Worm (Caenorhabditis elegans) whole organism, L3 larva: ENCODE results near the gene F20B6.4.

Source experiments
- R02D3.7 ChIP-seq: fragments of 150-350 bp; optimal IDR thresholded peaks from 2 replicates; lab custom pipeline; 2014; ENCODE audit warnings: missing biosample characterization, missing genetic modification characterization
- ZK546.5 ChIP-seq: sonication (generic microtip); optimal IDR thresholded peaks from 2 replicates; lab custom pipeline; 2017; ENCODE audit warnings: missing biosample characterization, missing genetic modification characterization
- aly-2 ChIP-seq: fragments of 150-350 bp; optimal IDR thresholded peaks from 2 replicates; lab custom pipeline; 2014; ENCODE audit warnings: missing biosample characterization, missing genetic modification characterization
- ama-1 ChIP-seq: fragments of 150-350 bp; optimal IDR thresholded peaks from 2 replicates; lab custom pipeline; 2018
- ceh-16 ChIP-seq: sonication (generic microtip); optimal IDR thresholded peaks from 2 replicates; lab custom pipeline; 2017; ENCODE audit warnings: missing biosample characterization, missing genetic modification characterization
- ceh-9 ChIP-seq: sonication (generic microtip); optimal IDR thresholded peaks from 2 replicates; lab custom pipeline; 2018; ENCODE audit warnings: missing biosample characterization, missing genetic modification characterization
- daf-12 ChIP-seq: fragments of 150-350 bp; optimal IDR thresholded peaks from 2 replicates; lab custom pipeline; 2014; ENCODE audit warnings: missing biosample characterization, missing genetic modification reagents, missing genetic modification characterization
- egl-27 ChIP-seq: sonication (generic microtip); optimal IDR thresholded peaks from 4 replicates; lab custom pipeline; 2017; ENCODE audit warnings: missing biosample characterization, missing genetic modification reagents, missing genetic modification characterization
- egl-5 ChIP-seq: fragments of 150-350 bp; optimal IDR thresholded peaks from 2 replicates; lab custom pipeline; 2017; ENCODE audit warnings: missing biosample characterization, missing genetic modification reagents, missing genetic modification characterization, inconsistent platforms
- elt-1 ChIP-seq: fragments of 150-350 bp; optimal IDR thresholded peaks from 2 replicates; lab custom pipeline; 2014; ENCODE audit warnings: missing biosample characterization, missing genetic modification characterization
- elt-2 ChIP-seq: sonication (generic microtip); optimal IDR thresholded peaks from 2 replicates; lab custom pipeline; 2016; ENCODE audit warnings: missing genetic modification reagents, mild to moderate bottlenecking, missing genetic modification characterization, missing compliant biosample characterization
- elt-3 ChIP-seq, 3 experiments: fragments of 150-350 bp in 1 of 3; sonication (generic microtip) in 2 of 3; optimal IDR thresholded peaks; 2 replicates in 2 of 3; 4 replicates in 1 of 3; lab custom pipeline; 2014 to 2017; ENCODE audit warnings: missing biosample characterization in 3 of 3, missing genetic modification characterization in 3 of 3
- eor-1 ChIP-seq, 2 experiments: fragments of 150-350 bp; optimal IDR thresholded peaks; 2 replicates each; lab custom pipeline; 2014 to 2018; ENCODE audit warnings: missing biosample characterization in 2 of 2, missing genetic modification characterization in 2 of 2
- fkh-10 ChIP-seq: sonication (generic microtip); optimal IDR thresholded peaks from 2 replicates; lab custom pipeline; 2017; ENCODE audit warnings: missing biosample characterization, missing genetic modification reagents, missing genetic modification characterization
- fkh-2 ChIP-seq: fragments of 150-350 bp; optimal IDR thresholded peaks from 2 replicates; lab custom pipeline; 2014; ENCODE audit warnings: missing biosample characterization, missing genetic modification reagents, missing genetic modification characterization
- fos-1 ChIP-seq: fragments of 150-350 bp; optimal IDR thresholded peaks from 2 replicates; lab custom pipeline; 2014; ENCODE audit warnings: missing biosample characterization, missing genetic modification characterization
- hmg-11 ChIP-seq: sonication (generic microtip); optimal IDR thresholded peaks from 2 replicates; lab custom pipeline; 2016; ENCODE audit warnings: missing genetic modification characterization, missing compliant biosample characterization
- jun-1 ChIP-seq: fragments of 150-350 bp; optimal IDR thresholded peaks from 2 replicates; lab custom pipeline; 2014; ENCODE audit warnings: missing biosample characterization, missing genetic modification reagents, missing genetic modification characterization
- lin-15B ChIP-seq: fragments of 150-350 bp; optimal IDR thresholded peaks from 2 replicates; lab custom pipeline; 2014; ENCODE audit warnings: missing biosample characterization, missing genetic modification characterization
- lsy-12 ChIP-seq: sonication (generic microtip); optimal IDR thresholded peaks from 2 replicates; lab custom pipeline; 2016; ENCODE audit warnings: mild to moderate bottlenecking, missing genetic modification characterization, missing compliant biosample characterization
- mml-1 ChIP-seq: fragments of 150-350 bp; sonication (generic microtip); optimal IDR thresholded peaks from 3 replicates; lab custom pipeline; 2014; ENCODE audit warnings: missing biosample characterization, missing genetic modification characterization
- nhr-11 ChIP-seq: fragments of 150-350 bp; optimal IDR thresholded peaks from 2 replicates; lab custom pipeline; 2014; ENCODE audit warnings: missing biosample characterization, missing genetic modification characterization
- nhr-12 ChIP-seq: fragments of 150-350 bp; optimal IDR thresholded peaks from 2 replicates; lab custom pipeline; 2014; ENCODE audit warnings: missing biosample characterization, missing genetic modification characterization
- nhr-23 ChIP-seq: fragments of 150-350 bp; optimal IDR thresholded peaks from 2 replicates; lab custom pipeline; 2014; ENCODE audit warnings: missing biosample characterization, missing genetic modification reagents, missing genetic modification characterization
- nhr-237 ChIP-seq: fragments of 150-350 bp; optimal IDR thresholded peaks from 2 replicates; lab custom pipeline; 2014; ENCODE audit warnings: missing biosample characterization, missing genetic modification characterization
- nhr-25 ChIP-seq: sonication (generic microtip); optimal IDR thresholded peaks from 2 replicates; lab custom pipeline; 2017; ENCODE audit warnings: missing biosample characterization, missing genetic modification characterization
- nhr-28 ChIP-seq: fragments of 150-350 bp; optimal IDR thresholded peaks from 2 replicates; lab custom pipeline; 2014; ENCODE audit warnings: missing biosample characterization, missing genetic modification characterization
- nhr-43 ChIP-seq: sonication (generic microtip); optimal IDR thresholded peaks from 2 replicates; lab custom pipeline; 2016; ENCODE audit warnings: mild to moderate bottlenecking, missing genetic modification characterization, missing compliant biosample characterization; ENCODE audit not compliant: poor library complexity, severe bottlenecking
- nhr-76 ChIP-seq: fragments of 150-350 bp; sonication (generic microtip); optimal IDR thresholded peaks from 5 replicates; lab custom pipeline; 2014; ENCODE audit warnings: missing biosample characterization, missing genetic modification characterization
- nhr-77 ChIP-seq: fragments of 150-350 bp; optimal IDR thresholded peaks from 2 replicates; lab custom pipeline; 2014; ENCODE audit warnings: missing biosample characterization, missing genetic modification characterization
- pha-4 ChIP-seq: fragments of 150-350 bp; optimal IDR thresholded peaks from 2 replicates; lab custom pipeline; 2014; ENCODE audit warnings: missing biosample characterization, missing genetic modification reagents, missing genetic modification characterization
- pqm-1 ChIP-seq: fragments of 150-350 bp; optimal IDR thresholded peaks from 2 replicates; lab custom pipeline; 2017; ENCODE audit warnings: missing biosample characterization, missing genetic modification characterization, inconsistent platforms
- sea-2 ChIP-seq: fragments of 150-350 bp; sonication (generic microtip); optimal IDR thresholded peaks from 4 replicates; lab custom pipeline; 2014; ENCODE audit warnings: missing biosample characterization, missing genetic modification reagents, missing genetic modification characterization
- skn-1 ChIP-seq: fragments of 150-350 bp; optimal IDR thresholded peaks from 2 replicates; lab custom pipeline; 2014; ENCODE audit warnings: missing biosample characterization, missing genetic modification characterization
- tbx-2 ChIP-seq: sonication (generic microtip); optimal IDR thresholded peaks from 2 replicates; lab custom pipeline; 2016; ENCODE audit warnings: mild to moderate bottlenecking, missing genetic modification characterization, missing compliant biosample characterization
- unc-39 ChIP-seq: sonication (generic microtip); optimal IDR thresholded peaks from 4 replicates; lab custom pipeline; 2017; ENCODE audit warnings: missing biosample characterization, missing genetic modification characterization
- unc-62 ChIP-seq: fragments of 150-350 bp; sonication (generic microtip); optimal IDR thresholded peaks from 4 replicates; lab custom pipeline; 2014; ENCODE audit warnings: missing biosample characterization, missing genetic modification reagents, missing genetic modification characterization
- ztf-11 ChIP-seq: fragments of 150-350 bp; optimal IDR thresholded peaks from 2 replicates; lab custom pipeline; 2014; ENCODE audit warnings: missing biosample characterization, missing genetic modification characterization
- ztf-4 ChIP-seq: fragments of 150-350 bp; optimal IDR thresholded peaks from 2 replicates; lab custom pipeline; 2014; ENCODE audit warnings: missing biosample characterization, missing genetic modification characterization

Gene F20B6.4

ce11 chrX:4147600-4148448 is 48.5 kb downstream of the F20B6.4 start (continued):
- TF ChIP-seq ceh-16 (tag; lab: Kevin White, UChicago) (no peak), tbx-2 (tag; lab: Kevin White, UChicago) (peak; percentile 19), egl-27 (tag; lab: Kevin White, UChicago) (no peak), lin-15B (no peak), nhr-11 (tag; lab: Kevin White, UChicago) (no peak), aly-2 (tag; lab: Kevin White, UChicago) (peak; percentile 28), daf-12 (tag; lab: Kevin White, UChicago) (no peak), nhr-25 (tag; lab: Kevin White, UChicago) (peak; percentile 89), elt-3 (tag; optimal IDR thresholded peaks at IDR 0.05; lab: Kevin White, UChicago) (peak in 1 of 3 experiments; percentile 69), ama-1 (lab: Kevin White, UChicago) (peak; percentile 97), pha-4 (tag; lab: Kevin White, UChicago) (peak; percentile 38), R02D3.7 (tag; lab: Kevin White, UChicago) (no peak)

ce11 chrX:4146798-4147543 is 49.4 kb downstream of the F20B6.4 start:
- peak; percentile 73 for TF ChIP-seq nhr-43 (tag; lab: Kevin White, UChicago)
- TF ChIP-seq lsy-12 (tag; lab: Kevin White, UChicago): peak; percentile 24
- TF ChIP-seq fkh-2 (tag; lab: Kevin White, UChicago): no peak
- TF ChIP-seq nhr-25 (tag; lab: Kevin White, UChicago): peak; percentile 16
- no peak for TF ChIP-seq elt-1 (tag; lab: Kevin White, UChicago)
- peak; percentile 79 for TF ChIP-seq ama-1 (lab: Kevin White, UChicago)

ce11 chrX:4146046-4146445 is 50.3 kb downstream of the F20B6.4 start:
- TF ChIP-seq elt-2 (no peak), ama-1 (lab: Kevin White, UChicago) (peak; percentile 62), unc-39 (tag; lab: Kevin White, UChicago) (no peak), nhr-43 (tag; lab: Kevin White, UChicago) (peak; percentile 42), nhr-23 (tag; lab: Kevin White, UChicago) (peak; percentile 44), nhr-76 (tag; lab: Kevin White, UChicago) (no peak), mml-1 (tag; lab: Kevin White, UChicago) (peak; percentile 59)

ce11 chrX:4145051-4145826 is 51.1 kb downstream of the F20B6.4 start:
- no peak for TF ChIP-seq ztf-11 (tag; lab: Kevin White, UChicago)
- peak; percentile 29 for TF ChIP-seq fkh-10 (GFP tag; lab: Kevin White, UChicago)
- TF ChIP-seq daf-12 (tag; lab: Kevin White, UChicago): no peak
- TF ChIP-seq eor-1 (tag; optimal IDR thresholded peaks at IDR 0.05; lab: Kevin White, UChicago): no peak
- TF ChIP-seq elt-1 (tag; lab: Kevin White, UChicago): no peak
- peak; percentile 71 for TF ChIP-seq fos-1 (tag; lab: Kevin White, UChicago)
- TF ChIP-seq pha-4 (tag; lab: Kevin White, UChicago): peak; percentile 68
- no peak for TF ChIP-seq lin-15B
- peak; percentile 61 for TF ChIP-seq nhr-11 (tag; lab: Kevin White, UChicago)
- no peak for TF ChIP-seq nhr-76 (tag; lab: Kevin White, UChicago)
- peak; percentile 14 for TF ChIP-seq jun-1
- TF ChIP-seq ama-1 (lab: Kevin White, UChicago): peak; percentile 86
- peak; percentile 27 for TF ChIP-seq pqm-1 (tag; lab: Kevin White, UChicago)
- TF ChIP-seq hmg-11 (tag; lab: Kevin White, UChicago): peak; percentile 50
- peak; percentile 73 for TF ChIP-seq nhr-23 (tag; lab: Kevin White, UChicago)
- TF ChIP-seq nhr-237: no peak
- no peak for TF ChIP-seq mml-1 (tag; lab: Kevin White, UChicago)
- TF ChIP-seq tbx-2 (tag; lab: Kevin White, UChicago): peak; percentile 36
- no peak for TF ChIP-seq nhr-28 (tag; lab: Kevin White, UChicago)
- peak; percentile 82 for TF ChIP-seq skn-1 (tag; lab: Kevin White, UChicago)
- no peak for TF ChIP-seq unc-39 (tag; lab: Kevin White, UChicago)
- no peak for TF ChIP-seq lsy-12 (tag; lab: Kevin White, UChicago)
- TF ChIP-seq nhr-12: no peak
- no peak for TF ChIP-seq ztf-4
- TF ChIP-seq nhr-77 (tag; lab: Kevin White, UChicago): no peak
- no peak for TF ChIP-seq egl-27 (tag; lab: Kevin White, UChicago)
- TF ChIP-seq elt-3 (tag; optimal IDR thresholded peaks at IDR 0.05; lab: Kevin White, UChicago): peak in 1 of 3 experiments; percentile 13
- TF ChIP-seq unc-62 (GFP tag; lab: Kevin White, UChicago): peak; percentile 54
- no peak for TF ChIP-seq ceh-9 (tag; lab: Kevin White, UChicago)
- TF ChIP-seq ceh-16 (tag; lab: Kevin White, UChicago): no peak
- TF ChIP-seq sea-2 (GFP tag; lab: Kevin White, UChicago): peak; percentile 89
- peak; percentile 24 for TF ChIP-seq egl-5 (tag; lab: Kevin White, UChicago)
- no peak for TF ChIP-seq ZK546.5
- TF ChIP-seq nhr-25 (tag; lab: Kevin White, UChicago): peak; percentile 50
